Worm (Caenorhabditis elegans) whole organism, L4 larva: Measurements from ENCODE around the gene rcan-1.

Experiments
- F10B5.3 ChIP-seq: sonication (generic microtip); optimal IDR thresholded peaks from 2 replicates; lab custom pipeline; 2016; ENCODE audit warnings: mild to moderate bottlenecking, missing genetic modification characterization, missing compliant biosample characterization
- ama-1 ChIP-seq: fragments of 150-350 bp; optimal IDR thresholded peaks from 2 replicates; lab custom pipeline; 2014; ENCODE audit warnings: inconsistent platforms, mixed read lengths
- ces-1 ChIP-seq: fragments of 150-350 bp; sonication (generic microtip); optimal IDR thresholded peaks from 4 replicates; lab custom pipeline; 2014; ENCODE audit warnings: missing biosample characterization, missing genetic modification reagents, missing genetic modification characterization
- daf-16 ChIP-seq, 3 experiments: sonication (generic microtip); optimal IDR thresholded peaks; 2 replicates each; lab custom pipeline; 2016 to 2017; ENCODE audit warnings: missing genetic modification characterization in 3 of 3, missing genetic modification reagents in 3 of 3, mild to moderate bottlenecking in 2 of 3, missing compliant biosample characterization in 2 of 3, missing biosample characterization in 1 of 3, moderate library complexity in 1 of 3
- lir-3 ChIP-seq: sonication (generic microtip); optimal IDR thresholded peaks from 2 replicates; lab custom pipeline; 2016; ENCODE audit warnings: mild to moderate bottlenecking, missing genetic modification characterization, missing compliant biosample characterization
- nhr-237 ChIP-seq: sonication (generic microtip); optimal IDR thresholded peaks from 2 replicates; lab custom pipeline; 2017; ENCODE audit warnings: missing biosample characterization, missing genetic modification characterization
- nhr-25 ChIP-seq: sonication (generic microtip); optimal IDR thresholded peaks from 2 replicates; lab custom pipeline; 2017; ENCODE audit warnings: missing genetic modification characterization, mild to moderate bottlenecking, missing compliant biosample characterization, antibody characterized with exemption, moderate library complexity, borderline replicate concordance; ENCODE audit not compliant: insufficient read depth
- skn-1 ChIP-seq: fragments of 150-350 bp; optimal IDR thresholded peaks from 2 replicates; lab custom pipeline; 2014; ENCODE audit warnings: missing biosample characterization, missing genetic modification characterization

DNA sequence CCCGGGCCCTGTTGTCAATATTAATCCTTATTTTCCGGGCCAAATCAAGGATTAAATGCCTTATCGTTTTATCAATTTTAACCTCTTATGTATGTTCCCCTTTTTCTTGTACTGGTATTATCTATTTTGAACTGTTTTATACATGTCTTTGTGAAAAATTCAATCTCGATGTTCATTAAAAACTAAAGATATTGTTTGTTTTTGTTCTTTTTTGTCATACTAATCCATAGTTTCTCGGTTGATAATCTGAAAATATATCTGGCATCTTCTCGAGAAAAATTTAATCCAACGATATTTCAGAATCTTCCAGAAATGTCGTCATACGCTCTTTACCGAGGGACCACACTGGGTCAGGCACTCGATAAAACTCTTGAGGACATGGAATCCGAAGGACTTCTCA is 9.8 kb upstream of the rcan-1 start, which contains the start of gene B0336.13:
- TF ChIP-seq F10B5.3 (tag; lab: Kevin White, UChicago) = no peak
- no peak for TF ChIP-seq ces-1 (GFP tag; lab: Kevin White, UChicago)
- TF ChIP-seq nhr-25 = no peak
- no peak for TF ChIP-seq ama-1 (lab: Kevin White, UChicago)
- no peak for TF ChIP-seq lir-3 (tag; lab: Kevin White, UChicago)
- TF ChIP-seq daf-16 (GFP tag; optimal IDR thresholded peaks at IDR 0.05; lab: Kevin White, UChicago) = no peak
- no peak for TF ChIP-seq daf-16 (tag; optimal IDR thresholded peaks at IDR 0.05; lab: Kevin White, UChicago)
- TF ChIP-seq nhr-237 (tag; lab: Kevin White, UChicago) = no peak
- TF ChIP-seq skn-1 (tag; lab: Kevin White, UChicago) = no peak
